Worm (Caenorhabditis elegans): ENCODE measurements around the gene F09G2.1.

DNA sequence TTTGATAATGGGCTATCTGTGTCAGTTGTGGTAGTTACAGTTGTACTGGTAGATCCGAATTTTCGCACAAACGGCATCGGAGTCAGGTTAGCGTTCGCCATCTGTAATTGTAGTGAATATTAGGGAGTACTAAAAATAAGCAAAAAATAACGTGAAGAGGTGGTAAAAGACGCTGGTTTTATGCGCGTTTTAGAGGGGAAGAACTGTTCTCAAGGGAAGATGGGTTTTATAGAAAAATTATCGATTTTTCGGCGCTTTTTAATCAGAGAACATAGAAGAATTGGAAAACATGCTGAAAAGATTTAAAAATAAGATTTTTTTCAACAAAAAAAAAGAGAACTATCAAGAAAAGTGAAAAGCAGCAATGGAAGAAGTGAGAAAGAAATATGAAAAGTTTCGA, 23.1 kb downstream of the F09G2.1 start, which contains the start of gene C13F10.7:
- TF ChIP-seq ama-1 (optimal IDR thresholded peaks at IDR 0.05), result no peak
- no peak for TF ChIP-seq tra-4 (tag; optimal IDR thresholded peaks at IDR 0.05)
- no peak for TF ChIP-seq aly-1 (tag; optimal IDR thresholded peaks at IDR 0.05)
- TF ChIP-seq flt-1 (GFP tag; IDR thresholded peaks at IDR 0.05), result no peak
- TF ChIP-seq hmbx-1 (tag; optimal IDR thresholded peaks at IDR 0.05), result no peak
- TF ChIP-seq hnd-1 (tag; optimal IDR thresholded peaks at IDR 0.05), result no peak
- no peak for TF ChIP-seq sea-1 (GFP tag; conservative IDR thresholded peaks at IDR 0.05)
- no peak for TF ChIP-seq B0310.2 (tag; optimal IDR thresholded peaks at IDR 0.05)
